Worm (Caenorhabditis elegans): ENCODE results near the gene R04A9.6.

The R04A9.6 gene

DNA sequence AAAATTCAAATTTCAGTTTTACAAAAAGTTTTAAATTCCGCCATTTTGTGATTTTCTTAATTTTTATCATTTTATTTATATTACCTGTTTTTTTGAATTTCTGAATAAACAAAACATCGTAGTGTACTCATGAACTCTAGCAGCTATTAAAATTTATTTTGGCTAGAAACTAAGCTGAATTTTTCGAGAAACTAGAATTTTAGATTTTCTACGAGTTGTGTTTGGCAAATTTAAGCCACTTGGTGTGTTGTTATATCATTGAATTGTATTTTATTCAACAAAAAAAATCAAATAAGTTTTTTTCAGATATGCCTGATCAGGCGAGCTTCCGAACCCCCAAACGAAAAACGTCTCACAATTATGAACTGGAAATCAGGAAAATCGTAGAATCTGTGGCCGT, at the start of gene R04A9.6:
Gene R04A9.6, plus strand, starts transcription at position 301 of the 400 bp plus-strand sequence.
- TF ChIP-seq aha-1 (tag) (peak; percentile 73), daf-16 (GFP tag; optimal IDR thresholded peaks at IDR 0.05) (no peak), daf-16 (tag; optimal IDR thresholded peaks at IDR 0.05) (no peak)

DNA sequence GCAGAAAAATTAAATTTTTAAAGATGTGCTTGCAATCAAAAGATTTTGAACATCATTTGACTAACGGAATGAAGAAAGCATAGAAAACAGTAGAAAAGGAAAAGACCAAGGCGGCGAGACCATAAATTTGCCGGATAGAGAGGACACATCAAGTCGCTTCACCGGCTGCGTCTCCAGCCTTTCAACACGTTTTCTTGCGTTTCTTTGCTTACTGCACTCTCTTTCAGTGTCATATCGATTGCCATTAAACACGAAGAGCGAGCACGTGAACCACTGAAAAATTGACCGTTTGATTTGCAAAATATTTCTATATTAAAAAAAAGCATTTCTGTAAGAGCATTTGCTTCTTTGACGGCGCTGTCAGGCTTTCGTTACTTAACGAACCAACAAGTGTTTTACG, 49.2 kb upstream of the R04A9.6 start:
- TF ChIP-seq mep-1 (tag; optimal IDR thresholded peaks at IDR 0.05), result peak; percentile 17
- peak; percentile 19 for TF ChIP-seq dve-1 (tag; optimal IDR thresholded peaks at IDR 0.05; ENCODE audit: insufficient read depth)
- no peak for TF ChIP-seq tag-97 (GFP tag; IDR thresholded peaks at IDR 0.05)
- TF ChIP-seq daf-19 (GFP tag; conservative IDR thresholded peaks at IDR 0.05), result no peak
- peak; percentile 17 for TF ChIP-seq aha-1 (tag)
- TF ChIP-seq egl-43 (GFP tag; IDR thresholded peaks at IDR 0.05), result 0 out of 2 replicates have a peak, but pooled peaks have one; percentile 14
- peak in 1 of 2 experiments; percentile 54 for TF ChIP-seq unc-62 (GFP tag; optimal IDR thresholded peaks at IDR 0.05 in 1 of 2)
- no peak for TF ChIP-seq unc-62 (tag; optimal IDR thresholded peaks at IDR 0.05)
- peak; percentile 27 for TF ChIP-seq hlh-11 (tag; optimal IDR thresholded peaks at IDR 0.05)
- peak; percentile 15 for TF ChIP-seq mes-2 (tag; optimal IDR thresholded peaks at IDR 0.05; ENCODE audit: poor library complexity, severe bottlenecking)
- no peak for TF ChIP-seq nhr-10 (tag; optimal IDR thresholded peaks at IDR 0.05)
- no peak for TF ChIP-seq cey-2 (tag; optimal IDR thresholded peaks at IDR 0.05; ENCODE audit: borderline replicate concordance, insufficient read depth)
- no peak for TF ChIP-seq T26A8.4 (GFP tag; IDR thresholded peaks at IDR 0.05)
- TF ChIP-seq nhr-237 (tag; optimal IDR thresholded peaks at IDR 0.05), result no peak
- TF ChIP-seq mdl-1 (tag; optimal IDR thresholded peaks at IDR 0.05), result peak; percentile 19 to 74
- TF ChIP-seq dmd-6 (GFP tag; IDR thresholded peaks at IDR 0.05), result peak; percentile 31; the same call in 1 of the 2 replicates
- no peak for TF ChIP-seq ceh-32 (tag; optimal IDR thresholded peaks at IDR 0.05; ENCODE audit: poor library complexity)
- TF ChIP-seq hmg-1.1 (GFP tag; IDR thresholded peaks at IDR 0.05), result 0 out of 2 replicates have a peak, but pooled peaks have one; percentile 20
- no peak for TF ChIP-seq daf-16 (GFP tag; optimal IDR thresholded peaks at IDR 0.05)
- TF ChIP-seq daf-16 (tag; optimal IDR thresholded peaks at IDR 0.05), result no peak
- peak; percentile 9 for TF ChIP-seq nhr-28 (tag; optimal IDR thresholded peaks at IDR 0.05)
- no peak for TF ChIP-seq lin-1 (GFP tag; IDR thresholded peaks at IDR 0.05)
- no peak for TF ChIP-seq spr-3 (GFP tag; optimal IDR thresholded peaks at IDR 0.05)
- peak; percentile 70 for TF ChIP-seq hlh-30 (tag; optimal IDR thresholded peaks at IDR 0.05; ENCODE audit: insufficient read depth)
- peak in 1 of 2 experiments; percentile 49 for TF ChIP-seq lsy-2 (tag; optimal IDR thresholded peaks at IDR 0.05)

DNA sequence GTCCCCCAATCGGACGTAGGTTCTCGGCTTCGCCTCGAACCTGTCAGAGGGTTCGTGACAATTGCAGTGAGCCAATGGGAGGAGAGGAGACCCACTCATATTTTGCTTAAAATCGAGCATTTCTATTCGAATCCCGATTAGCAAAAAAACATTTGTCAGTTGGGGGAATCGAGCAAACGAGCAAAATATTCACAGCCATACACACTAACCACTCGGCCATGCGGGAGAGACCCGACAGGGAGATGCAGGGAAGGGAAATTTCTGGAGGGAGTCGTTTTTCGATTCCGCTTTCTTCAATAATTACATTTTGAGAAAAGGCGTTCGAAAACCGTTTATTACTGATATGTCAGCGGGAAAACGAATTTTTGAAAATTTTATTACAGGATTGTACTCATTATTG, 46.0 kb upstream of the R04A9.6 start:
- TF ChIP-seq dmd-8 (GFP tag; IDR thresholded peaks at IDR 0.05) (peak; percentile 86), Y105C5A.15 (GFP tag; IDR thresholded peaks at IDR 0.05) (0 out of 2 replicates have a peak, but pooled peaks have one; percentile 74), Y75B8A.6 (GFP tag; IDR thresholded peaks at IDR 0.05) (0 out of 2 replicates have a peak, but pooled peaks have one; percentile 54), tra-1 (GFP tag; IDR thresholded peaks at IDR 0.05) (peak; percentile 68; the same call in 1 of the 2 replicates), lim-7 (GFP tag; IDR thresholded peaks at IDR 0.05) (peak; percentile 91), ceh-20 (GFP tag; IDR thresholded peaks at IDR 0.05) (0 out of 2 replicates have a peak, but pooled peaks have one; percentile 13), snpc-1.2 (GFP tag; IDR thresholded peaks at IDR 0.05) (peak; percentile 80), zip-11 (GFP tag; IDR thresholded peaks at IDR 0.05) (0 out of 2 replicates have a peak, but pooled peaks have one; percentile 22), Y48G9A.11 (GFP tag; IDR thresholded peaks at IDR 0.05) (0 out of 2 replicates have a peak, but pooled peaks have one; percentile 54), lin-1 (GFP tag; IDR thresholded peaks at IDR 0.05) (peak; percentile 74), nhr-42 (GFP tag; IDR thresholded peaks at IDR 0.05) (0 out of 2 replicates have a peak, but pooled peaks have one; percentile 53), vab-7 (GFP tag; IDR thresholded peaks at IDR 0.05) (peak; percentile 79), egl-43 (GFP tag; IDR thresholded peaks at IDR 0.05) (peak; percentile 94), nhr-41 (GFP tag; IDR thresholded peaks at IDR 0.05) (peak; percentile 67; the same call in 1 of the 2 replicates), arid-1 (GFP tag; conservative IDR thresholded peaks at IDR 0.05) (peak; percentile 85), F44E2.7 (GFP tag; IDR thresholded peaks at IDR 0.05) (peak; percentile 68; the same call in 1 of the 2 replicates), lin-38 (GFP tag; IDR thresholded peaks at IDR 0.05) (peak; percentile 79), mes-2 (tag; optimal IDR thresholded peaks at IDR 0.05; ENCODE audit: poor library complexity, severe bottlenecking) (peak; percentile 29), mxl-2 (GFP tag; conservative IDR thresholded peaks at IDR 0.05) (0 out of 2 replicates have a peak, but pooled peaks have one; percentile 33), T26A8.4 (GFP tag; IDR thresholded peaks at IDR 0.05) (peak; percentile 75), ctbp-1 (GFP tag; IDR thresholded peaks at IDR 0.05) (peak; percentile 77), dmd-9 (GFP tag; IDR thresholded peaks at IDR 0.05) (peak; percentile 80), mdt-29 (GFP tag; IDR thresholded peaks at IDR 0.05) (peak; percentile 66; the same call in 1 of the 2 replicates), ZK337.2 (GFP tag; IDR thresholded peaks at IDR 0.05) (peak; percentile 68; the same call in 1 of the 2 replicates)
